Worm (Caenorhabditis elegans) whole organism, young adult: Measurements from ENCODE around the gene K09C6.8.

Experiments
- C17E4.6 ChIP-seq: fragments of 200-800 bp; sonication (Bioruptor generic); IDR thresholded peaks from 2 replicates; pipeline ENCODE4 v1.3.6; 2022; ENCODE audit warnings: missing genetic modification reagents, missing genetic modification characterization, missing compliant biosample characterization
- F37B4.10 ChIP-seq: fragments of 200-800 bp; sonication (Bioruptor generic); IDR thresholded peaks from 2 replicates; pipeline ENCODE4 v1.3.6; 2022; ENCODE audit warnings: missing genetic modification characterization, missing compliant biosample characterization
- F39B2.1 ChIP-seq: fragments of 200-800 bp; sonication (Bioruptor generic); IDR thresholded peaks from 2 replicates; pipeline ENCODE4 v1.3.6; 2022; ENCODE audit warnings: missing genetic modification reagents, missing genetic modification characterization, missing compliant biosample characterization
- ceh-40 ChIP-seq: fragments of 200-800 bp; sonication (Bioruptor generic); IDR thresholded peaks from 2 replicates; pipeline ENCODE4 v1.3.6; 2022; ENCODE audit warnings: missing genetic modification characterization, missing compliant biosample characterization
- ceh-58 ChIP-seq: fragments of 200-800 bp; sonication (Bioruptor generic); IDR thresholded peaks from 2 replicates; pipeline ENCODE4 v1.3.6; 2022; ENCODE audit warnings: missing genetic modification characterization, missing compliant biosample characterization
- die-1 ChIP-seq: sonication (generic microtip); optimal IDR thresholded peaks from 2 replicates; lab custom pipeline; 2016; ENCODE audit warnings: missing genotype, mild to moderate bottlenecking, missing genetic modification characterization, missing compliant biosample characterization
- hmg-1.2 ChIP-seq: fragments of 200-800 bp; sonication (Bioruptor generic); IDR thresholded peaks from 2 replicates; pipeline ENCODE4 v1.3.6; 2022; ENCODE audit warnings: missing genetic modification reagents, missing genetic modification characterization, missing compliant biosample characterization
- rcor-1 ChIP-seq: fragments of 200-800 bp; sonication (Bioruptor generic); IDR thresholded peaks from 2 replicates; pipeline ENCODE4 v1.3.6; 2022; ENCODE audit warnings: missing genetic modification reagents, missing genetic modification characterization, missing compliant biosample characterization
- repo-1 ChIP-seq: sonication (generic microtip); optimal IDR thresholded peaks from 2 replicates; lab custom pipeline; 2017; ENCODE audit warnings: mild to moderate bottlenecking, missing genetic modification characterization, missing compliant biosample characterization
- rpc-1 ChIP-seq, 2 experiments: fragments of 150-350 bp in 1 of 2; sonication (generic microtip) in 1 of 2; optimal IDR thresholded peaks; 2 replicates each; lab custom pipeline; 2014 to 2018; ENCODE audit warnings: missing biosample characterization in 1 of 2, missing genetic modification characterization in 1 of 2, missing genetic modification reagents in 1 of 2, missing genotype in 1 of 2
- snpc-1.1 ChIP-seq: sonication (generic microtip); optimal IDR thresholded peaks from 2 replicates; lab custom pipeline; 2017; ENCODE audit warnings: missing genetic modification characterization, mild to moderate bottlenecking, missing compliant biosample characterization, antibody characterized with exemption, moderate library complexity, missing genotype, missing genetic modification reagents; ENCODE audit not compliant: insufficient read depth
- snpc-4 ChIP-seq, 5 experiments: fragments of 150-350 bp in 1 of 5; sonication (generic microtip) in 4 of 5; optimal IDR thresholded peaks; 2 replicates each; lab custom pipeline; 2014 to 2018; ENCODE audit warnings: missing genetic modification characterization in 5 of 5, missing biosample characterization in 3 of 5, antibody characterized with exemption in 2 of 5, mild to moderate bottlenecking in 2 of 5, missing compliant biosample characterization in 2 of 5, missing genotype in 2 of 5, moderate library complexity in 2 of 5, missing genetic modification reagents in 1 of 5

The K09C6.8 gene

DNA sequence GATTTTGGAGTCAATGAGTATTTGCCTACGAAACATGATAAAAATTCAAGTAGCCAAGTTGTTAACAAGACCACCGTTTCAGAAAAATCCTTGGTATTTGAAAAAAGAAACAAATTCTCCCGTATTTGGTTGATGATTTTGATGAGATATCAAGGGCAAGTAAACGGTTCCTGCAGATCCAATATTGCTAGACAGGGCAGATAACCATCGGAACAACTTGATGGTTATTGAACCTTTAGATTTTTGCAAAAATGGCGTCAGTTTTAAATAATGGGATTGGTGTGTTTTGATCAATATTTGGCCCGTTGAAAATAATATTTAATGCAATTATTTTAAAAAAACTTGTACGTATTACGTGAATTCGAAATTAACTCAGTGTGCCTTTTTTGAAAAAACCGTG is 42.7 kb downstream of the K09C6.8 start:
- TF ChIP-seq rcor-1 (GFP tag; lab: Robert Waterston, UW) (no peak), die-1 (tag; lab: Kevin White, UChicago) (no peak), C17E4.6 (GFP tag; lab: Robert Waterston, UW) (no peak), F37B4.10 (no peak), repo-1 (tag; lab: Kevin White, UChicago) (no peak), F39B2.1 (GFP tag; lab: Robert Waterston, UW) (no peak)
- TF ChIP-seq, all 124 proteins: peak for 0

DNA sequence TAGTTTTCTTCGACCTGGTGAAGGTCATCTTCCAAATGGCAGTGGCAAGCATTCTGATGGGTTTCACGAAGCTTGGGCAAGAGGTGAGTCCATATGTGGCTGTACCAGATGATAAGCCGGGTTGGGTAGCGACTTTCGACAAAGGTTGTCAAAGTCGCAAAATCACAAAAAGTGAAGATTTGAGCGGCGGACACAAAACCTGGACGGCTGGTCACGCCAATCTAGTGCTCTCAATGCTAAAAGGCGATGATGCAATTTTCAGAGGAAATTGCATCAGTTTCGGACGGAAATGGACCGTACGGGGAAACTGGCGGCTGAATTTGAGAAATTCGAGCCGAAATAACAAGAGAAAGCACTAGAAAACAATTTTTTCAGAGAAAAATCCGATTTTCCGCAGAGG is 45.8 kb downstream of the K09C6.8 start:
- TF ChIP-seq snpc-4 (GFP tag; optimal IDR thresholded peaks at IDR 0.05; lab: Kevin White, UChicago) (no peak), snpc-4 (tag; optimal IDR thresholded peaks at IDR 0.05; lab: Kevin White, UChicago) (peak in 3 of 4 experiments; percentile 37 to 82 (median 78)), snpc-1.1 (peak; percentile 3), ceh-40 (no peak)

ce11 chrV:794092-794491 is 48.9 kb downstream of the K09C6.8 start:
- TF ChIP-seq hmg-1.2 (GFP tag; lab: Robert Waterston, UW) = no peak
- TF ChIP-seq rpc-1 (optimal IDR thresholded peaks at IDR 0.05; lab: Kevin White, UChicago) = no peak
- TF ChIP-seq rpc-1 (tag; optimal IDR thresholded peaks at IDR 0.05; lab: Kevin White, UChicago) = no peak
- TF ChIP-seq ceh-58 (GFP tag; lab: Robert Waterston, UW) = 0 out of 2 replicates have a peak, but pooled peaks have one; percentile 59
